Worm (Caenorhabditis elegans) whole organism, L3 larva: Measurements from ENCODE around the gene T19D7.5.

ENCODE experiments used
- aly-2 ChIP-seq: fragments of 150-350 bp; optimal IDR thresholded peaks from 2 replicates; lab custom pipeline; 2014; ENCODE audit warnings: missing biosample characterization, missing genetic modification characterization
- ama-1 ChIP-seq: fragments of 150-350 bp; optimal IDR thresholded peaks from 2 replicates; lab custom pipeline; 2018
- elt-3 ChIP-seq, 3 experiments: fragments of 150-350 bp in 1 of 3; sonication (generic microtip) in 2 of 3; optimal IDR thresholded peaks; 2 replicates in 2 of 3; 4 replicates in 1 of 3; lab custom pipeline; 2014 to 2017; ENCODE audit warnings: missing biosample characterization in 3 of 3, missing genetic modification characterization in 3 of 3
- ztf-4 ChIP-seq: fragments of 150-350 bp; optimal IDR thresholded peaks from 2 replicates; lab custom pipeline; 2014; ENCODE audit warnings: missing biosample characterization, missing genetic modification characterization

DNA sequence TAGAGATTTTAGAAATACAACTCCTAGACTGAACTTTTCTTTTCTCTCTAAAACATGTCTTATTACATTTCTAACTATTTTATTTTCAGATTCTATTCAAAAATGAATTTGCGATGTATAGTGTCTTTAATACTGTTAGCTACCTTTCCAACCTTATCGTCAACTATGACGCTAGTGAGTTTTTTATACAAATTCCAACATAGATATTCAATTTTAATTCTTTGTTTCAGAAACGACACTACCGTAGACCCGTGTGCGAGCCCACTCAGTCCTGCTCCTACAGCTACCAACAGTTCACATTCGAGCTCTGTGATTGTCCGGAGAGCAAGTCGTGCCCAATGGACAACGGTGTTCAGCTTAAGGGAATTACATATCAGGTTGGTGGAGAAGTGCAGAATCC is 36.9 kb downstream of the T19D7.5 start, which contains the start of gene M6.4:
- TF ChIP-seq ama-1 (no peak), ztf-4 (tag; lab: Kevin White, UChicago) (no peak), elt-3 (tag; optimal IDR thresholded peaks at IDR 0.05; lab: Kevin White, UChicago) (no peak), aly-2 (tag; lab: Kevin White, UChicago) (no peak)
